Worm (Caenorhabditis elegans) whole organism, early embryonic: ENCODE measurements around the gene C43F9.7.

Experiments used
- B0310.2 ChIP-seq: sonication (generic microtip); optimal IDR thresholded peaks from 2 replicates; lab custom pipeline; 2016; ENCODE audit warnings: mild to moderate bottlenecking, missing genetic modification characterization, missing compliant biosample characterization
- F13C5.2 ChIP-seq: sonication (generic microtip); optimal IDR thresholded peaks from 2 replicates; lab custom pipeline; 2017; ENCODE audit warnings: mild to moderate bottlenecking, missing genetic modification characterization, inconsistent platforms, missing compliant biosample characterization
- aly-1 ChIP-seq: sonication (generic microtip); optimal IDR thresholded peaks from 2 replicates; lab custom pipeline; 2016; ENCODE audit warnings: missing genetic modification characterization, missing compliant biosample characterization
- ama-1 ChIP-seq: fragments of 150-350 bp; optimal IDR thresholded peaks from 2 replicates; lab custom pipeline; 2014
- ceh-13 ChIP-seq: fragments of 200-800 bp; sonication (Bioruptor generic); optimal IDR thresholded peaks from 2 replicates; lab custom pipeline; 2018; ENCODE audit warnings: mild to moderate bottlenecking, missing genetic modification characterization, missing compliant biosample characterization
- ceh-36 ChIP-seq: sonication (generic microtip); optimal IDR thresholded peaks from 2 replicates; lab custom pipeline; 2016; ENCODE audit warnings: missing genetic modification characterization, inconsistent platforms, missing compliant biosample characterization
- ets-7 ChIP-seq: sonication (generic microtip); optimal IDR thresholded peaks from 2 replicates; lab custom pipeline; 2016; ENCODE audit warnings: missing genotype, missing genetic modification characterization, missing compliant biosample characterization
- flt-1 ChIP-seq: fragments of 200-800 bp; sonication (Bioruptor generic); IDR thresholded peaks from 2 replicates; pipeline ENCODE4 v1.3.6; 2022; ENCODE audit warnings: missing genetic modification characterization, missing compliant biosample characterization
- hmbx-1 ChIP-seq: sonication (generic microtip); optimal IDR thresholded peaks from 2 replicates; lab custom pipeline; 2016; ENCODE audit warnings: mild to moderate bottlenecking, missing genetic modification characterization, missing compliant biosample characterization
- hmg-4 ChIP-seq: fragments of 200-800 bp; sonication (Bioruptor generic); optimal IDR thresholded peaks from 2 replicates; lab custom pipeline; 2018; ENCODE audit warnings: mild to moderate bottlenecking, missing genetic modification characterization, missing compliant biosample characterization
- hnd-1 ChIP-seq: sonication (generic microtip); optimal IDR thresholded peaks from 2 replicates; lab custom pipeline; 2016; ENCODE audit warnings: missing genetic modification characterization, missing compliant biosample characterization
- pes-1 ChIP-seq: fragments of 200-800 bp; sonication (Bioruptor generic); IDR thresholded peaks from 2 replicates; pipeline ENCODE4 v1.3.6; 2022; ENCODE audit warnings: missing genetic modification reagents, missing genetic modification characterization, missing compliant biosample characterization
- scrt-1 ChIP-seq: fragments of 200-800 bp; sonication (Bioruptor generic); IDR thresholded peaks from 2 replicates; pipeline ENCODE4 v1.3.6; 2022; ENCODE audit warnings: missing genetic modification characterization, missing compliant biosample characterization
- sea-1 ChIP-seq: fragments of 200-800 bp; sonication (Bioruptor generic); conservative IDR thresholded peaks from 2 replicates; pipeline ENCODE4 v1.3.6; 2022; ENCODE audit warnings: missing genetic modification characterization, missing compliant biosample characterization
- tbx-11 ChIP-seq: fragments of 200-800 bp; sonication (Bioruptor generic); IDR thresholded peaks from 2 replicates; pipeline ENCODE4 v1.3.6; 2022; ENCODE audit warnings: missing genetic modification characterization, missing compliant biosample characterization
- tbx-37 ChIP-seq: fragments of 200-800 bp; sonication (Bioruptor generic); conservative IDR thresholded peaks from 2 replicates; pipeline ENCODE4 v1.3.6; 2022; ENCODE audit warnings: missing genetic modification reagents, missing genetic modification characterization, missing compliant biosample characterization
- tra-4 ChIP-seq: sonication (generic microtip); optimal IDR thresholded peaks from 2 replicates; lab custom pipeline; 2017; ENCODE audit warnings: missing genetic modification characterization, missing compliant biosample characterization

C43F9.7 gene

ce11 chrIV:10558415-10558814, 35.1 kb downstream of the C43F9.7 start, which contains the start of gene zim-3:
TSS of gene zim-3 (plus strand) at chrIV:10558715.
- no peak for TF ChIP-seq ceh-13 (GFP tag; lab: Kevin White, UChicago)
- TF ChIP-seq flt-1, result no peak
- TF ChIP-seq B0310.2 (tag; lab: Kevin White, UChicago), result no peak
- no peak for TF ChIP-seq hnd-1 (tag; lab: Kevin White, UChicago)
- TF ChIP-seq tbx-37, result no peak
- TF ChIP-seq scrt-1, result no peak
- TF ChIP-seq ceh-36 (tag; lab: Kevin White, UChicago), result no peak
- TF ChIP-seq F13C5.2, result no peak
- TF ChIP-seq pes-1, result no peak
- TF ChIP-seq hmg-4, result no peak
- no peak for TF ChIP-seq sea-1
- TF ChIP-seq tbx-11, result no peak
- TF ChIP-seq ama-1 (lab: Kevin White, UChicago), result no peak
- TF ChIP-seq tra-4, result no peak
- no peak for TF ChIP-seq ets-7 (tag; lab: Kevin White, UChicago)
- no peak for TF ChIP-seq aly-1 (tag; lab: Kevin White, UChicago)
- no peak for TF ChIP-seq hmbx-1 (tag; lab: Kevin White, UChicago)

ce11 chrIV:10554947-10555346, 38.5 kb downstream of the C43F9.7 start, which contains the start of gene zim-2:
TSS of gene zim-2 (plus strand) at chrIV:10555247.
- no peak for TF ChIP-seq ets-7 (tag; lab: Kevin White, UChicago)
- TF ChIP-seq F13C5.2, result no peak
- no peak for TF ChIP-seq aly-1 (tag; lab: Kevin White, UChicago)
- TF ChIP-seq tbx-11, result no peak
- TF ChIP-seq B0310.2 (tag; lab: Kevin White, UChicago), result no peak
- no peak for TF ChIP-seq hnd-1 (tag; lab: Kevin White, UChicago)
- TF ChIP-seq ceh-36 (tag; lab: Kevin White, UChicago), result no peak
- TF ChIP-seq scrt-1, result no peak
- no peak for TF ChIP-seq flt-1

DNA sequence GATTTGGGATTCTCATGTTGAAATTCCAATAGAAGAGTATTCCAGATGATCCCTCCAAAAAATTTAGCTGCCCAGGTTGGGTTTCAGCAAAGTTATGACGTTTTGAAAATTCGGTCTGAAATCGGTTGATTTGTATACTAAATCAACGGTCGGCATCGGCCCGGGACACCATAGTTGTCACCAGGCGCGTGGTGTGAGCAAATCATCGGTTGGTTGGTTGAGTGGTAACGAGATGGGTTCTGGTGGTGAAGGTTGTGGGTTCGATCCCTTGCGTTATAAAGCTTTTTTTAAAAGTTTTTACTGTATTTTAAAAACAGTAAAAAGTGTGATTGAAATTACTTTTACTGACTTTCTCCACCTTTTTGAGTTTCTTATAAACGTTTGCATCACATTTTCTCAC, 44.9 kb downstream of the C43F9.7 start:
- TF ChIP-seq tbx-37, result 0 out of 2 replicates have a peak, but pooled peaks have one; percentile 10
- peak; percentile 70 for TF ChIP-seq flt-1
- 0 out of 2 replicates have a peak, but pooled peaks have one; percentile 33 for TF ChIP-seq tbx-11

DNA sequence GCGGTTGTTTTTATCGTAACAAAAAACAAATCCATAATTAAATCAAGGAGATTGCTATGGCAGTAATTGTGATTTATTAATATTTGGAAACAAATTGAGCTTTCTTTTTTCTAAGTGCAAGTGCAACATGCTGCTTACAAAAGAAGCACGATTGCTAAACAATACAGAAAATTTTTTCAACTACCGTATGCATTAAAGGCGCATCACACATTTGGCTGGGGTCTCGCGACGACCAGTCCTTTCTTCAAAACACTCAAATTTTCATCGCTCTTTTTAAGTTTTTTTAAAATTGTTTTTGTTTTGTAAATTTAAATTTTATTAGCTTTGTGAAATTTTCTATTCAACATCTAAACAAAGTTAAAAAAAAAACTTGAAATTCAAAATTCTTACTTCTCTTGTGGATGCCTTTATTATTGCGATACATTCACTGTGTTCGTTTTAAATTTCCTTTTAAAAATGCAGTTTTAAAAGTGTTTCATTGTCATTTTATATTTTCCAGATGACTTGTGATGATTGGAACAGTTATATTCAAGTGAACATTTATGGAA, 46.8 kb downstream of the C43F9.7 start, which contains the start of gene zim-1:
zim-1 (plus strand) TSS at position 498 of the 548 bp plus-strand sequence.
- TF ChIP-seq ama-1 (lab: Kevin White, UChicago) (no peak), tbx-11 (no peak), tra-4 (no peak), sea-1 (no peak), hmbx-1 (tag; lab: Kevin White, UChicago) (no peak), B0310.2 (tag; lab: Kevin White, UChicago) (no peak), flt-1 (no peak), hmg-4 (no peak), ceh-13 (GFP tag; lab: Kevin White, UChicago) (no peak), ets-7 (tag; lab: Kevin White, UChicago) (no peak)

- TF ChIP-seq ceh-13 (GFP tag; lab: Kevin White, UChicago) (no peak), hmbx-1 (tag; lab: Kevin White, UChicago) (no peak), F13C5.2 (no peak), flt-1 (no peak), tbx-11 (no peak), ceh-36 (tag; lab: Kevin White, UChicago) (no peak)
These were observed 48.4 kb downstream of the C43F9.7 start, which contains the start of gene T07G12.5 for ce11 chrIV:10545038-10545437. TSS of gene T07G12.5 (minus strand) at chrIV:10545138.

ce11 chrIV:10543361-10543760, 50.1 kb downstream of the C43F9.7 start:
- TF ChIP-seq ama-1 (lab: Kevin White, UChicago) (no peak), aly-1 (tag; lab: Kevin White, UChicago) (no peak), B0310.2 (tag; lab: Kevin White, UChicago) (no peak), ceh-13 (GFP tag; lab: Kevin White, UChicago) (no peak), scrt-1 (no peak), ets-7 (tag; lab: Kevin White, UChicago) (no peak), tbx-37 (no peak), hnd-1 (tag; lab: Kevin White, UChicago) (no peak), pes-1 (no peak), tra-4 (no peak), flt-1 (no peak), hmbx-1 (tag; lab: Kevin White, UChicago) (no peak), tbx-11 (no peak), sea-1 (no peak)
